Worm (Caenorhabditis elegans): ENCODE results near the gene dop-3.

Gene dop-3

ce11 chrX:6583385-6583784, 13.9 kb upstream of the dop-3 start:
- TF ChIP-seq ztf-28 (GFP tag; IDR thresholded peaks at IDR 0.05) (no peak), hlh-12 (tag; optimal IDR thresholded peaks at IDR 0.05) (no peak), nhr-27 (tag; optimal IDR thresholded peaks at IDR 0.05) (no peak), hmg-1.2 (GFP tag; IDR thresholded peaks at IDR 0.05) (no peak), somi-1 (GFP tag; optimal IDR thresholded peaks at IDR 0.05) (no peak), rpc-1 (optimal IDR thresholded peaks at IDR 0.05) (no peak), rpc-1 (tag; optimal IDR thresholded peaks at IDR 0.05) (no peak), ztf-3 (GFP tag; optimal IDR thresholded peaks at IDR 0.05) (no peak), T07F8.4 (tag; optimal IDR thresholded peaks at IDR 0.05) (no peak), cebp-2 (GFP tag; IDR thresholded peaks at IDR 0.05) (no peak), Y79H2A.3 (GFP tag; conservative IDR thresholded peaks at IDR 0.05) (no peak), attf-3 (GFP tag; conservative IDR thresholded peaks at IDR 0.05) (no peak), madf-6 (GFP tag; IDR thresholded peaks at IDR 0.05) (no peak), ceh-100 (GFP tag; IDR thresholded peaks at IDR 0.05) (no peak), lsy-27 (tag; optimal IDR thresholded peaks at IDR 0.05; ENCODE audit: borderline replicate concordance, insufficient read depth) (no peak), let-607 (tag; optimal IDR thresholded peaks at IDR 0.05) (no peak)

DNA sequence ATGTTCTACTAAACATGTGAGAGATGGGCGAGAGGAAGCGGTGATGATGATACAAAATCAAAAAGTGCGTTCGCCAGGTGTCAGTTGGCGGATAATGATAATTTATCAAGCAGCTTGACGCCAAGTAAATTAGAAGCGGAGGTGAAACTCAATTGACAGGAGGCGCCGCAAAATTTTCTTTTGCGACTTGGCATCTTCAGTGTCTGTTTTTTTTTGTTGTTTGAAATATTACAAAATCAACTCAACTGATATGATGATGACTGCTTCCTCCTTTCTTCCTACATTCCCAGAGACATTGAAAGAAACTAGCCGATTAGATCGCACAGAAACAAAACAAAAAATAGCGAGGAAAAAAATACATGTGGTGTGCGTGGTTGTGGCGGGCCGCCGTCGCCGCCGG, 6.5 kb upstream of the dop-3 start:
- TF ChIP-seq rcor-1 (GFP tag; IDR thresholded peaks at IDR 0.05) (no peak), sptf-2 (GFP tag; optimal IDR thresholded peaks at IDR 0.05) (no peak), ceh-79 (tag; optimal IDR thresholded peaks at IDR 0.05) (no peak), B0019.2 (GFP tag; conservative IDR thresholded peaks at IDR 0.05) (no peak), snpc-1.1 (tag; optimal IDR thresholded peaks at IDR 0.05; ENCODE audit: insufficient read depth) (no peak), hsf-1 (GFP tag; IDR thresholded peaks at IDR 0.05) (no peak), hmg-20 (GFP tag; IDR thresholded peaks at IDR 0.05) (no peak), ztf-3 (GFP tag; optimal IDR thresholded peaks at IDR 0.05) (no peak)

DNA sequence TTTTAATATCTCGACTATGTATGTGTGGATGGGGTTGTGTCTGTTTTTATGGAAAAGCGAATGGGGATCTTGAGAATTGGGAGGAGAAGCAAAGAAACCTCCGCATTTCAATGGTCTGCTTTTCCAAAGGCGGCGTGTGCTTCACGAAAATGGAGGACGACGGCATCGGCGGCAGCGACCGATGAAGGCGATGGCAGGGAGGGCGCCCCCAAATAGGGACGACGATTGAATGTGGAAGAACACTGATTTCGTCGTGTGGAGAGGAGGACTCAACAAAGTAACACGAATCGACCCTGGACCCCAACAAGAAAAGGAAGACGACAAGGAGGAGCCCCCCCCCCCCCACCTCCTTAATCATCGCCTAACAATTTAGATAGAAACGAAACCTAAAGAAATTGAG, 3.5 kb upstream of the dop-3 start:
- 0 out of 2 replicates have a peak, but pooled peaks have one; percentile 26 for TF ChIP-seq nfyb-1 (GFP tag; IDR thresholded peaks at IDR 0.05)
- peak; percentile 62 for TF ChIP-seq zfh-2 (GFP tag; conservative IDR thresholded peaks at IDR 0.05)
- no peak for TF ChIP-seq dpff-1 (tag; optimal IDR thresholded peaks at IDR 0.05)
- TF ChIP-seq gei-17 (GFP tag; optimal IDR thresholded peaks at IDR 0.05): no peak
- no peak for TF ChIP-seq T07F8.4 (tag; optimal IDR thresholded peaks at IDR 0.05)
- no peak for TF ChIP-seq rpc-1 (optimal IDR thresholded peaks at IDR 0.05)
- TF ChIP-seq rpc-1 (tag; optimal IDR thresholded peaks at IDR 0.05): no peak
- no peak for TF ChIP-seq hlh-12 (tag; optimal IDR thresholded peaks at IDR 0.05)

DNA sequence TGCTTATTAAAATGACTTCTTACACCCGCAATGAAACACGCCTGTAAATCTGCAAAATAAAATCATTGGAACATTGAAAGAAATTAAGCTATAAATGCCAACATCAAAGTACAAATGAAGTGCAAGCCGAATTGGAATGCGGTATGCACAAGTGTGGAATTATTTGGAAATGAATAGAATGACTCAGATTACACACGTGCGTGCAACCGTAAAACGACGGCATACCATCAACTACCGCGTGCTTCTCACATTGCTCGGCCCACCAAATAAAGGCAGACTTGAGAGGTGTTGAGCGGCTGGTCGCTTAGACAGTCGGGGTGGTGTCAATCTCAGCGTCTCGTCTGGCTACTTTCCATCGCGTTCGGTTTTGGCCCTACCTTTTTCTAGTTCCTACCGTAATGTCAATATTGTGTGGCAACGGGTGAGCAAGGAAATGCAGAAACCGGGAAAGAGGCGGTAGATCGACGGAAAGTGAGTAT, 7.1 kb downstream of the dop-3 start, which contains the start of gene aaim-1:
aaim-1 (minus strand) TSS at position 51 of the 479 bp plus-strand sequence.
- TF ChIP-seq nhr-80 (tag; optimal IDR thresholded peaks at IDR 0.05) (peak; percentile 37), ztf-28 (GFP tag; IDR thresholded peaks at IDR 0.05) (0 out of 2 replicates have a peak, but pooled peaks have one; percentile 21), xnd-1 (tag; optimal IDR thresholded peaks at IDR 0.05) (no peak), ekl-4 (GFP tag; IDR thresholded peaks at IDR 0.05) (0 out of 2 replicates have a peak, but pooled peaks have one; percentile 15)

- TF ChIP-seq hlh-12 (tag; optimal IDR thresholded peaks at IDR 0.05) (no peak), sea-2 (GFP tag; IDR thresholded peaks at IDR 0.05) (no peak), F10E7.11 (tag; optimal IDR thresholded peaks at IDR 0.05) (no peak), F55B11.4 (tag; optimal IDR thresholded peaks at IDR 0.05; ENCODE audit: borderline replicate concordance, insufficient read depth) (no peak), bed-2 (GFP tag; IDR thresholded peaks at IDR 0.05) (no peak), aptf-2 (GFP tag; conservative IDR thresholded peaks at IDR 0.05) (no peak), chd-7 (tag; optimal IDR thresholded peaks at IDR 0.05) (no peak), attf-5 (GFP tag; optimal IDR thresholded peaks at IDR 0.05) (no peak), C17E4.6 (GFP tag; IDR thresholded peaks at IDR 0.05) (no peak), zim-3 (tag; optimal IDR thresholded peaks at IDR 0.05) (no peak)
Observed at ce11 chrX:6560495-6560894, 9.0 kb downstream of the dop-3 start.
